Worm (Caenorhabditis elegans) whole organism, midembryonic: ENCODE measurements around the gene C16C10.1.

ENCODE experiments used
- T22C8.4 ChIP-seq: fragments of 200-800 bp; sonication (Bioruptor generic); IDR thresholded peaks from 2 replicates; pipeline ENCODE4 v1.3.6; 2022; ENCODE audit warnings: missing genetic modification characterization, missing compliant biosample characterization
- flt-1 ChIP-seq: fragments of 200-800 bp; sonication (Bioruptor generic); IDR thresholded peaks from 2 replicates; pipeline ENCODE4 v1.3.6; 2022; ENCODE audit warnings: missing genetic modification characterization, missing compliant biosample characterization
- klf-2 ChIP-seq: fragments of 200-800 bp; sonication (Bioruptor generic); conservative IDR thresholded peaks from 2 replicates; pipeline ENCODE4 v1.3.6; 2022; ENCODE audit warnings: missing genetic modification reagents, missing genetic modification characterization, missing compliant biosample characterization
- med-1 ChIP-seq: sonication (generic microtip); optimal IDR thresholded peaks from 2 replicates; lab custom pipeline; 2017; ENCODE audit warnings: missing genetic modification characterization, mild to moderate bottlenecking, missing compliant biosample characterization, antibody characterized with exemption, missing genetic modification reagents; ENCODE audit not compliant: insufficient read depth
- ref-1 ChIP-seq: fragments of 200-800 bp; sonication (Bioruptor generic); conservative IDR thresholded peaks from 2 replicates; pipeline ENCODE4 v1.3.6; 2022; ENCODE audit warnings: missing genetic modification reagents, missing genetic modification characterization, missing compliant biosample characterization
- tab-1 ChIP-seq: fragments of 200-800 bp; sonication (Bioruptor generic); IDR thresholded peaks from 2 replicates; pipeline ENCODE4 v1.3.6; 2022; ENCODE audit warnings: missing genetic modification characterization, missing compliant biosample characterization
- ztf-29 ChIP-seq: fragments of 200-800 bp; sonication (Bioruptor generic); IDR thresholded peaks from 2 replicates; pipeline ENCODE4 v1.3.6; 2022; ENCODE audit warnings: missing genetic modification reagents, missing genetic modification characterization, missing compliant biosample characterization

ce11 chrIII:4228008-4228407 lies 46.8 kb upstream of the C16C10.1 start, which contains the start of gene mpk-1:
- TF ChIP-seq ztf-29 (no peak), flt-1 (no peak), med-1 (no peak), tab-1 (GFP tag; lab: Robert Waterston, UW) (no peak), klf-2 (GFP tag; lab: Robert Waterston, UW) (no peak), ref-1 (GFP tag; lab: Robert Waterston, UW) (no peak), T22C8.4 (GFP tag; lab: Robert Waterston, UW) (no peak)
